Fruit fly (Drosophila melanogaster) whole organism, embryonic: ENCODE measurements around the gene Mvd.

Experiments used
- CG10267 ChIP-seq: fragments of 200-800 bp; sonication (Bioruptor generic); optimal IDR thresholded peaks from 2 replicates; lab custom pipeline; 2018; ENCODE audit warnings: missing biosample characterization, mild to moderate bottlenecking, missing genetic modification characterization, moderate library complexity
- CG10274 ChIP-seq: fragments of 200-800 bp; sonication (Bioruptor generic); optimal IDR thresholded peaks from 3 replicates; lab custom pipeline; 2017; ENCODE audit warnings: missing biosample characterization, mild to moderate bottlenecking, missing genetic modification characterization
- CG11085 ChIP-seq: fragments of 200-800 bp; sonication (Bioruptor generic); IDR thresholded peaks from 2 replicates; pipeline ENCODE4 v1.3.6; 2022; ENCODE audit warnings: missing biosample characterization, missing genetic modification characterization
- CG11696 ChIP-seq: fragments of 200-800 bp; sonication (Bioruptor generic); IDR thresholded peaks from 2 replicates; pipeline ENCODE4 v1.3.6; 2022; ENCODE audit warnings: missing biosample characterization, missing genetic modification characterization
- CG12219 ChIP-seq: fragments of 200-800 bp; sonication (Bioruptor generic); optimal IDR thresholded peaks from 3 replicates; lab custom pipeline; 2018; ENCODE audit warnings: missing biosample characterization, mild to moderate bottlenecking, missing genetic modification characterization
- CG12659 ChIP-seq: fragments of 200-800 bp; sonication (Bioruptor generic); optimal IDR thresholded peaks from 3 replicates; lab custom pipeline; 2017; ENCODE audit warnings: mild to moderate bottlenecking, missing biosample characterization, missing genetic modification reagents, missing genetic modification characterization
- CG13296 ChIP-seq: fragments of 200-800 bp; sonication (Bioruptor generic); optimal IDR thresholded peaks from 3 replicates; lab custom pipeline; 2018; ENCODE audit warnings: missing biosample characterization, mild to moderate bottlenecking, missing genetic modification characterization
- CG1647 ChIP-seq: fragments of 200-800 bp; sonication (Bioruptor generic); optimal IDR thresholded peaks from 3 replicates; lab custom pipeline; 2016; ENCODE audit warnings: missing biosample characterization, missing genetic modification characterization
- CG17385 ChIP-seq: fragments of 200-800 bp; sonication (Bioruptor generic); optimal IDR thresholded peaks from 3 replicates; lab custom pipeline; 2018; ENCODE audit warnings: missing biosample characterization, mild to moderate bottlenecking, missing genetic modification characterization
- CG18764 ChIP-seq: fragments of 200-800 bp; sonication (Bioruptor generic); optimal IDR thresholded peaks from 3 replicates; lab custom pipeline; 2016; ENCODE audit warnings: missing biosample characterization, missing genetic modification characterization
- CG30403 ChIP-seq: fragments of 200-800 bp; sonication (Bioruptor generic); optimal IDR thresholded peaks from 3 replicates; lab custom pipeline; 2016; ENCODE audit warnings: missing biosample characterization, missing genetic modification characterization
- CG31388 ChIP-seq: fragments of 200-800 bp; sonication (Bioruptor generic); optimal IDR thresholded peaks from 2 replicates; lab custom pipeline; 2016; ENCODE audit warnings: missing biosample characterization, missing genetic modification characterization
- CG42726 ChIP-seq: fragments of 200-800 bp; sonication (Bioruptor generic); IDR thresholded peaks from 2 replicates; pipeline ENCODE4 v1.3.6; 2022; ENCODE audit warnings: missing biosample characterization, missing genetic modification characterization; ENCODE audit not compliant: partially characterized antibody
- CG6683 ChIP-seq: fragments of 200-800 bp; sonication (Bioruptor generic); optimal IDR thresholded peaks from 2 replicates; lab custom pipeline; 2017; ENCODE audit warnings: missing biosample characterization, mild to moderate bottlenecking, missing genetic modification characterization, missing genetic modification reagents
- CG9437 ChIP-seq: fragments of 200-800 bp; sonication (Bioruptor generic); optimal IDR thresholded peaks from 2 replicates; lab custom pipeline; 2018; ENCODE audit warnings: missing biosample characterization, mild to moderate bottlenecking, missing genetic modification characterization
- CG9932 ChIP-seq: fragments of 200-800 bp; sonication (Bioruptor generic); IDR thresholded peaks from 2 replicates; pipeline ENCODE4 v1.3.6; 2022; ENCODE audit warnings: missing biosample characterization, missing genetic modification characterization
- Dref ChIP-seq: fragments of 200-800 bp; sonication (Bioruptor generic); IDR thresholded peaks from 2 replicates; pipeline ENCODE4 v1.3.6; 2022; ENCODE audit warnings: missing biosample characterization, missing genetic modification characterization
- Ets97D ChIP-seq: fragments of 200-800 bp; sonication (Bioruptor generic); optimal IDR thresholded peaks from 3 replicates; lab custom pipeline; 2016; ENCODE audit warnings: missing biosample characterization, missing genetic modification characterization
- Fer3 ChIP-seq: fragments of 200-800 bp; sonication (Bioruptor generic); optimal IDR thresholded peaks from 2 replicates; lab custom pipeline; 2018; ENCODE audit warnings: missing biosample characterization, mild to moderate bottlenecking, missing genetic modification characterization, moderate library complexity
- Hr51 ChIP-seq, 2 experiments: fragments of 200-800 bp; sonication (Bioruptor generic); optimal IDR thresholded peaks; 2 replicates in 1 of 2; 3 replicates in 1 of 2; lab custom pipeline; 2016 to 2018; ENCODE audit warnings: missing biosample characterization in 2 of 2, missing genetic modification characterization in 2 of 2, mild to moderate bottlenecking in 1 of 2, moderate library complexity in 1 of 2
- MESR4 ChIP-seq: fragments of 200-800 bp; sonication (Bioruptor generic); optimal IDR thresholded peaks from 2 replicates; lab custom pipeline; 2018; ENCODE audit warnings: missing biosample characterization, mild to moderate bottlenecking, missing genetic modification characterization, moderate library complexity
- Med ChIP-seq: fragments of 200-800 bp; sonication (Bioruptor generic); peaks from one replicate; lab custom pipeline; 2016; ENCODE audit warnings: missing biosample characterization, missing genetic modification characterization, mild to moderate bottlenecking, inconsistent platforms, moderate library complexity
- Myb ChIP-seq: fragments of 200-800 bp; sonication (Bioruptor generic); optimal IDR thresholded peaks from 2 replicates; lab custom pipeline; 2016; ENCODE audit warnings: missing biosample characterization, missing genetic modification characterization
- PHDP ChIP-seq: fragments of 200-800 bp; sonication (Bioruptor generic); optimal IDR thresholded peaks from 3 replicates; lab custom pipeline; 2018; ENCODE audit warnings: missing biosample characterization, mild to moderate bottlenecking, missing genetic modification characterization, moderate library complexity
- Ravus ChIP-seq: fragments of 200-800 bp; sonication (Bioruptor generic); IDR thresholded peaks from 2 replicates; pipeline ENCODE4 v1.3.6; 2022; ENCODE audit warnings: missing biosample characterization, missing genetic modification characterization
- Scr ChIP-seq: fragments of 200-800 bp; sonication (Bioruptor generic); IDR thresholded peaks from 2 replicates; pipeline ENCODE4 v1.3.6; 2022; ENCODE audit warnings: missing biosample characterization, missing genetic modification characterization; ENCODE audit not compliant: partially characterized antibody
- Sin3A ChIP-seq: fragments of >200 bp; optimal IDR thresholded peaks from 2 replicates; lab custom pipeline; 2018
- YL-1 ChIP-seq: fragments of 200-800 bp; sonication (Bioruptor generic); optimal IDR thresholded peaks from 3 replicates; lab custom pipeline; 2017; ENCODE audit warnings: missing biosample characterization, mild to moderate bottlenecking, missing genetic modification characterization
- ap ChIP-seq: fragments of 200-800 bp; sonication (Bioruptor generic); IDR thresholded peaks from 2 replicates; pipeline ENCODE4 v1.3.6; 2022; ENCODE audit warnings: missing biosample characterization, missing genetic modification characterization
- bbx ChIP-seq: fragments of 200-800 bp; sonication (Bioruptor generic); IDR thresholded peaks from 2 replicates; pipeline ENCODE4 v1.3.6; 2022; ENCODE audit warnings: missing biosample characterization, missing genetic modification characterization; ENCODE audit not compliant: partially characterized antibody
- bsh ChIP-seq, 2 experiments: fragments of 200-800 bp; sonication (Bioruptor generic); optimal IDR thresholded peaks; 2 replicates each; lab custom pipeline; 2017 to 2018; ENCODE audit warnings: mild to moderate bottlenecking in 2 of 2, missing biosample characterization in 2 of 2, missing genetic modification characterization in 2 of 2, moderate library complexity in 1 of 2
- chinmo ChIP-seq: fragments of 200-800 bp; sonication (Bioruptor generic); IDR thresholded peaks from 4 replicates; pipeline ENCODE4 v1.3.6; 2022; ENCODE audit warnings: missing biosample characterization, missing genetic modification characterization; ENCODE audit not compliant: partially characterized antibody
- dmrt11E ChIP-seq: fragments of 200-800 bp; sonication (Bioruptor generic); optimal IDR thresholded peaks from 3 replicates; lab custom pipeline; 2018; ENCODE audit warnings: missing biosample characterization, mild to moderate bottlenecking, missing genetic modification characterization, moderate library complexity
- esg ChIP-seq: fragments of 200-800 bp; sonication (Bioruptor generic); conservative IDR thresholded peaks from 2 replicates; pipeline ENCODE4 v1.3.6; 2022; ENCODE audit warnings: missing biosample characterization, missing genetic modification characterization
- fu2 ChIP-seq: fragments of 200-800 bp; sonication (Bioruptor generic); optimal IDR thresholded peaks from 2 replicates; lab custom pipeline; 2016; ENCODE audit warnings: missing biosample characterization, missing genetic modification characterization
- gcm ChIP-seq: fragments of 200-800 bp; sonication (Bioruptor generic); optimal IDR thresholded peaks from 2 replicates; lab custom pipeline; 2019; ENCODE audit warnings: missing biosample characterization, mild to moderate bottlenecking, missing genetic modification characterization, moderate library complexity
- hkb ChIP-seq, 2 experiments: fragments of 200-800 bp in 1 of 2; fragments of >200 bp in 1 of 2; sonication (Bioruptor generic) in 1 of 2; IDR thresholded peaks in 1 of 2; optimal IDR thresholded peaks in 1 of 2; 2 replicates each; pipeline versions ENCODE4 v1.3.6 to Lab custom; 2017 to 2022; ENCODE audit warnings: missing biosample characterization in 1 of 2, missing genetic modification characterization in 1 of 2
- repo ChIP-seq: fragments of 200-800 bp; sonication (Bioruptor generic); optimal IDR thresholded peaks from 2 replicates; lab custom pipeline; 2016; ENCODE audit warnings: missing biosample characterization, missing genetic modification characterization
- slp2 ChIP-seq: fragments of 200-800 bp; sonication (Bioruptor generic); optimal IDR thresholded peaks from 2 replicates; lab custom pipeline; 2016; ENCODE audit warnings: missing biosample characterization, missing genetic modification characterization
- sna ChIP-seq: fragments of 200-800 bp; sonication (Bioruptor generic); IDR thresholded peaks from 2 replicates; pipeline ENCODE4 v1.3.6; 2022; ENCODE audit warnings: missing biosample characterization, missing genetic modification characterization; ENCODE audit not compliant: partially characterized antibody
- tio ChIP-seq: fragments of 200-800 bp; sonication (Bioruptor generic); optimal IDR thresholded peaks from 2 replicates; lab custom pipeline; 2017; ENCODE audit warnings: missing biosample characterization, missing genetic modification characterization, inconsistent platforms
- tx ChIP-seq: fragments of 200-800 bp; sonication (Bioruptor generic); optimal IDR thresholded peaks from 2 replicates; lab custom pipeline; 2016; ENCODE audit warnings: missing biosample characterization, missing genetic modification characterization
- wor ChIP-seq: fragments of 200-800 bp; sonication (Bioruptor generic); IDR thresholded peaks from 2 replicates; pipeline ENCODE4 v1.3.6; 2022; ENCODE audit warnings: missing biosample characterization, missing genetic modification characterization

Gene Mvd

DNA sequence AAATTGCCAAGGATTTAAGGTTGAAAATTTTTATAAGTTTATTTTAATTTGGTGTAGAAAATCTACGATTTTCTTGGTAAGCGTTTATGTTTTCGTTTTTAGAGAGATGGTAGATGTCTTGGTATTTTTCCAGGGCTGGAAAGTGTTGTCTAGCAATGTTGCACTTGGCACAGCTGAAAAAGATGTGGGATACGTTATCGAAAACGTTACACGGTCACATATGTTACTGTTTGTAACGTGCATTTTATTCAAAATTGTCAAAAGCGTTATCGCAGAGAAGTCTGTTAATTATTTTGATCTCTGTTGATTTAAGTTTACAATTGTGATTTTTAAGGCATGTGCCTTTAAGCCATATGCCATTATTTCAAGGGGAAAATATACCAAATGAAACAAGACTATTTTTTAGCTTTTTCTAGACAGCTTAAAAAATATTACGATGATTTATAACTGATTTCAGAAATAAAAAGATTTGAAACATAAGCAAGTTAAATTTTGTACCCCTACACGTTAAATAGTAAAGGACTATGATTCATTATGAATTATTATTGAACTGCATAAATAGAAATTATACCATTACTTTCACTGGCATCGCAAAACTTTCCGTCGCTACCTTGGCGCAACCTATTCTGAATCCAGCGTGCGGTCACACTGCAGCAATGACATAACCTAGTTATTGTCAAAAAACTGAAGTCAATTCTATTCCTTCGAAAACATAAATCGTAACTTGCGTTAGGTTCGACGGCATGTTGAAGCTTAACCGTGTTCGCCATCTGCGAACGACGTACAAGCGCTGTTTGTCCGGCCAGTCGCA is 36.7 kb downstream of the Mvd start, which contains the start of the genes Paf-AHalpha and mRpS30 (continued):
- TF ChIP-seq CG9932 (GFP tag; lab: Robert Waterston, UW) (peak; percentile 31; the same call in 1 of the 2 replicates), Dref (GFP tag; lab: Robert Waterston, UW) (peak; percentile 68), Ets97D (GFP tag; lab: Kevin White, UChicago) (peak; percentile 53), CG17385 (GFP tag; lab: Kevin White, UChicago) (no peak), CG42726 (GFP tag; lab: Robert Waterston, UW) (no peak), MESR4 (GFP tag; lab: Kevin White, UChicago) (peak; percentile 70), YL-1 (GFP tag; lab: Kevin White, UChicago) (peak; percentile 52), esg (GFP tag; lab: Robert Waterston, UW) (no peak), CG12659 (GFP tag; lab: Kevin White, UChicago) (peak; percentile 23), Scr (peak; percentile 14; the same call in 1 of the 2 replicates), Myb (GFP tag; lab: Kevin White, UChicago) (peak; percentile 94), CG9437 (GFP tag; lab: Kevin White, UChicago) (peak; percentile 89), Sin3A (lab: Kevin White, UChicago) (peak; percentile 41), CG30403 (GFP tag; lab: Kevin White, UChicago) (peak; percentile 6)
- TF ChIP-seq, all 482 proteins: peak for 53

- TF ChIP-seq CG1647 (GFP tag; lab: Kevin White, UChicago), result no peak
- TF ChIP-seq bbx (GFP tag; lab: Robert Waterston, UW), result 0 out of 2 replicates have a peak, but pooled peaks have one; percentile 0
- no peak for TF ChIP-seq repo
- TF ChIP-seq CG10274, result peak; percentile 93
- peak; percentile 15 for TF ChIP-seq Med
- no peak for TF ChIP-seq ap (GFP tag; lab: Robert Waterston, UW)
Observed at dm6 chrX:15786242-15786641, 37.3 kb downstream of the Mvd start.

DNA sequence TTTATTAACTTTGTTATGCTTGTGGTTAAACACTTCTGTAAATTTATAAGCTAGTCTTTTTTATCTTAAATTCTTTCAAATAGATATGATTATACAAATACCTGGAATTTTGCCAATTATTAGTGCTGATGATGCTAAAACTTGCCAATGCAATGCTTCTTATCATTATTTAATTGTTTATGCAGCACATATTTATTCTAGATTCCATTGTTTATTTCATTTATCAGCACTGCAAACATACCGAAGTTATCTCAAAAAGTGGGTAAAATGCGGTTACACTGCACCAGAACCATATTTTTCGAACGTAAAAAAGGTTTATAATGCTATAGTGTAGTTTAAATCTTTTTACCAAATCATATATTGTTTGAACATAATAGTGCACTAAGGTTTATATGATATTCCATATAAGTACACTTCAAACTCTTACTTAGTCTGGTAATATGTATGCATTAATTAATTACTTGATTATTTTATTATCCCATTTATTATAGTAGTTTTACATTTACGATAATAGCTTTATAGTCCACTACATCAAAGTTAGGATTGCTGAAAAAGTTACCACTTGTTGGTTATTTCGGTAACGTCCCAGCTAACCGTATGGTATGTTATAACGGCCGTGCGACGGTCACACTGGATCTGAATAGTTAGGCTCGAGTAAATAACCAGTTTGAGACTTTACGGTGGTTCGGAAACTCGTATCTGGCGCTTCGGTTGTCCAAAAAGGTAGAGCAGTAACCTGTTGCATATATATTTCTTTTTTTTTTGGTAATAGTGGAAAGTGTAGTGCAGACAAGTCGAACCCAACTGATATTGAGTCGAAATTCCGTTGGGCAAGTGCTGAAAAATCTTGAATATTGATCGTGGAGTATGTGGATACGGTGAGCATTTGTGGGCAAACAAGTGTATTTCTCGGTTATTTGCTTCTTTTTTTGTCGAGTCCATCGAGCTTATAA is 39.5 kb downstream of the Mvd start, which contains the start of gene Rhp:
Gene Rhp (plus strand): TSS at position 663 of the 953 bp plus-strand sequence.
- TF ChIP-seq gcm (GFP tag; lab: Kevin White, UChicago), result peak; percentile 71
- no peak for TF ChIP-seq CG10267 (tag; lab: Kevin White, UChicago)
- no peak for TF ChIP-seq Hr51 (GFP tag; optimal IDR thresholded peaks at IDR 0.05; lab: Kevin White, UChicago)
- TF ChIP-seq fu2 (GFP tag; lab: Kevin White, UChicago), result no peak
- TF ChIP-seq CG11696, result no peak
- TF ChIP-seq Fer3 (tag; lab: Kevin White, UChicago), result peak; percentile 51
- no peak for TF ChIP-seq tx (GFP tag; lab: Kevin White, UChicago)
- TF ChIP-seq hkb (optimal IDR thresholded peaks at IDR 0.05; lab: Kevin White, UChicago), result no peak
- TF ChIP-seq hkb (GFP tag; IDR thresholded peaks at IDR 0.05; lab: Robert Waterston, UW), result peak; percentile 66
- TF ChIP-seq wor (GFP tag; lab: Robert Waterston, UW), result no peak
- peak; percentile 23 for TF ChIP-seq CG6683 (GFP tag; lab: Kevin White, UChicago)
- TF ChIP-seq Ravus, result no peak
- TF ChIP-seq slp2 (GFP tag; lab: Kevin White, UChicago), result no peak
- no peak for TF ChIP-seq CG11085 (GFP tag; lab: Robert Waterston, UW)
- TF ChIP-seq CG31388 (GFP tag; lab: Kevin White, UChicago), result no peak
- peak in 1 of 2 experiments; percentile 65 for TF ChIP-seq bsh (GFP tag; optimal IDR thresholded peaks at IDR 0.05; lab: Kevin White, UChicago)
- TF ChIP-seq sna (GFP tag; lab: Robert Waterston, UW), result no peak
- peak; percentile 77 for TF ChIP-seq CG13296 (GFP tag; lab: Kevin White, UChicago)
- TF ChIP-seq chinmo (GFP tag; lab: Robert Waterston, UW), result 0 out of 4 replicates have a peak, but pooled peaks have one; percentile 41
- TF ChIP-seq tio (GFP tag; lab: Kevin White, UChicago), result no peak
- peak; percentile 71 for TF ChIP-seq PHDP
- peak; percentile 17 for TF ChIP-seq CG18764 (GFP tag; lab: Kevin White, UChicago)
- TF ChIP-seq dmrt11E, result peak; percentile 57
- peak; percentile 41 for TF ChIP-seq CG12219 (GFP tag; lab: Kevin White, UChicago)
